Fruit fly (Drosophila melanogaster) whole organism: ENCODE measurements around the gene cpo.

Experiments used
- Dll ChIP-seq: fragments of >200 bp; optimal IDR thresholded peaks from 2 replicates; lab custom pipeline; 2017
- pan ChIP-seq: fragments of >200 bp; optimal IDR thresholded peaks from 2 replicates; lab custom pipeline; 2017
- psq ChIP-seq: fragments of >200 bp; optimal IDR thresholded peaks from 2 replicates; lab custom pipeline; 2017
- usp ChIP-seq: fragments of >200 bp; optimal IDR thresholded peaks from 2 replicates; lab custom pipeline; 2017; ENCODE audit warnings: missing biosample characterization, missing genetic modification characterization, mixed read lengths

DNA sequence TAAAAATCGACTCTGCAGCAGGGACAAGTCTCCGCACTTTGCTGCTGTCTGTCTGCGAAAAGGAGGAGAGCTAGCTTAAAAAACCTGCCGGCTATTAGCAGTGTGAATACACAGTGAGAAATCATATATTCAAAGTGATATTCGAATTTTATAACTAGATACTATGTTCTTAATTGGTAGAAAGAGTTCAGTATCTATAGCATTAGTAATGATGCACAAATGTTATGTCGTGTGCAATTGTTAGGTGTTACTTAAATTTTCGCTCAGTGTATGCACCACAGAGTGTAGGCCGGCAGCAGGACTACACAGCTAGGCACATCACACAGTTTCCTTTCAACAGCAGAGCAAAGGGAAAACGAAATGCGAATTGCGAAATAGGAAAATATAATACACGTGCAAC, 15.1 kb downstream of the cpo start:
- TF ChIP-seq Dll (lab: Kevin White, UChicago) (no peak), pan (no peak), psq (no peak), usp (GFP tag; lab: Kevin White, UChicago) (no peak)
